Worm (Caenorhabditis elegans) whole organism, midembryonic: ENCODE data around the gene Y17D7B.3.

Experiments used
- flt-1 ChIP-seq: fragments of 200-800 bp; sonication (Bioruptor generic); IDR thresholded peaks from 2 replicates; pipeline ENCODE4 v1.3.6; 2022; ENCODE audit warnings: missing genetic modification characterization, missing compliant biosample characterization
- ref-1 ChIP-seq: fragments of 200-800 bp; sonication (Bioruptor generic); conservative IDR thresholded peaks from 2 replicates; pipeline ENCODE4 v1.3.6; 2022; ENCODE audit warnings: missing genetic modification reagents, missing genetic modification characterization, missing compliant biosample characterization
- tab-1 ChIP-seq: fragments of 200-800 bp; sonication (Bioruptor generic); IDR thresholded peaks from 2 replicates; pipeline ENCODE4 v1.3.6; 2022; ENCODE audit warnings: missing genetic modification characterization, missing compliant biosample characterization
- ztf-23 ChIP-seq: fragments of 200-800 bp; sonication (Bioruptor generic); IDR thresholded peaks from 2 replicates; pipeline ENCODE4 v1.3.6; 2022; ENCODE audit warnings: missing genetic modification reagents, missing genetic modification characterization, missing compliant biosample characterization
- ztf-29 ChIP-seq: fragments of 200-800 bp; sonication (Bioruptor generic); IDR thresholded peaks from 2 replicates; pipeline ENCODE4 v1.3.6; 2022; ENCODE audit warnings: missing genetic modification reagents, missing genetic modification characterization, missing compliant biosample characterization

ce11 chrV:18772761-18773160 is 13.8 kb downstream of the Y17D7B.3 start, which contains the start of gene clec-257:
- TF ChIP-seq ztf-29 (GFP tag; lab: Robert Waterston, UW) (no peak), flt-1 (GFP tag; lab: Robert Waterston, UW) (no peak), ztf-23 (GFP tag; lab: Robert Waterston, UW) (no peak), ref-1 (GFP tag; lab: Robert Waterston, UW) (no peak), tab-1 (GFP tag; lab: Robert Waterston, UW) (no peak)
